Fruit fly (Drosophila melanogaster): ENCODE results near the gene Cpr65Ax2.

Cpr65Ax2 gene

DNA sequence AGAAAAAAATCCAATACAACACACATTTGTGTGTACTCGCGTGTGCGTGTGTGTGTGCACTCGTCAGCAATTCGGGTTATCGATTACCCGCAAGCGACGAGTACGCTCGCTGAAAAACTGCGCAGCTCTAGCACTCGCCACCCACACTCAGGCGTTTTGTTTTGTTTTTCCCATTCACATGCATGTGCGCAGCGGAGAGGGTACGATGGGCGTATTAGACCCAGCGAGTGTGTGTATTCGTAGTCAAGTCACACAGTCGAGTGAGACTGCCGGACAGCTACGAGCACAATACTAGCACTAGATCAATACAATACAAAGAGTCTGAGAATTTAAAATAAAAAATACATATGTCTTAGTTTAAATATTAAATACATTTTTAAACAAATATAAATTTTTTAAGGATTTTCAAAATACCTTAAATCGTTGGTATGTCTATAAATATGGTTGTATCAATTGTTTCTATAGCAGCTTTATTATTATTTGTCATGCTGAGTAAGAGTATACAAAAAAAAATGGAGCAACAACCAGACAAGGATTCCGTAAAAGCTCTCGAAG is 34.3 kb upstream of the Cpr65Ax2 start, which contains the start of the genes D19B and CG43293 (continued):
- TF ChIP-seq CG11695 (GFP tag; IDR thresholded peaks at IDR 0.05) (peak; percentile 90), CG5180 (GFP tag; optimal IDR thresholded peaks at IDR 0.05) (no peak), CG34422 (GFP tag; IDR thresholded peaks at IDR 0.05) (peak; percentile 94), kni (GFP tag; optimal IDR thresholded peaks at IDR 0.05) (no peak), CG2129 (GFP tag; IDR thresholded peaks at IDR 0.05; ENCODE audit: partially characterized antibody) (0 out of 2 replicates have a peak, but pooled peaks have one; percentile 15), croc (GFP tag; conservative IDR thresholded peaks at IDR 0.05) (peak; percentile 61; the same call in 2 of the 3 replicates), Rfx (GFP tag; IDR thresholded peaks at IDR 0.05) (peak; percentile 97), CG12659 (GFP tag; optimal IDR thresholded peaks at IDR 0.05) (peak; percentile 95), btn (GFP tag; optimal IDR thresholded peaks at IDR 0.05) (peak; percentile 67), CG9932 (GFP tag; IDR thresholded peaks at IDR 0.05) (peak; percentile 95), bowl (GFP tag; IDR thresholded peaks at IDR 0.05) (peak; percentile 88), chif (GFP tag; optimal IDR thresholded peaks at IDR 0.05) (peak; percentile 80 to 87), Nf-YB (GFP tag; optimal IDR thresholded peaks at IDR 0.05) (peak; percentile 69), Atf-2 (GFP tag; optimal IDR thresholded peaks at IDR 0.05) (peak; percentile 73), odd (GFP tag; optimal IDR thresholded peaks at IDR 0.05) (no peak), CG18262 (tag; optimal IDR thresholded peaks at IDR 0.05) (peak; percentile 85), sd (tag; optimal IDR thresholded peaks at IDR 0.05) (peak; percentile 75), CTCF (GFP tag; optimal IDR thresholded peaks at IDR 0.05) (no peak), CG12071 (GFP tag; optimal IDR thresholded peaks at IDR 0.05) (peak; percentile 88), Opbp (GFP tag; IDR thresholded peaks at IDR 0.05; ENCODE audit: partially characterized antibody) (peak; percentile 77; the same call in 2 of the 3 replicates), sna (GFP tag; IDR thresholded peaks at IDR 0.05; ENCODE audit: partially characterized antibody) (peak; percentile 54; the same call in 1 of the 2 replicates), p53 (GFP tag; optimal IDR thresholded peaks at IDR 0.05) (peak; percentile 81), CG3995 (GFP tag; optimal IDR thresholded peaks at IDR 0.05) (peak; percentile 33), CG13123 (GFP tag; optimal IDR thresholded peaks at IDR 0.05) (peak; percentile 72), CG31388 (GFP tag; optimal IDR thresholded peaks at IDR 0.05) (peak; percentile 66), CG10267 (tag; optimal IDR thresholded peaks at IDR 0.05) (peak; percentile 82), CG4424 (GFP tag; optimal IDR thresholded peaks at IDR 0.05) (peak; percentile 88), Awh (GFP tag; IDR thresholded peaks at IDR 0.05) (peak; percentile 93), her (GFP tag; optimal IDR thresholded peaks at IDR 0.05) (peak; percentile 88), Doc3 (GFP tag; IDR thresholded peaks at IDR 0.05; ENCODE audit: partially characterized antibody) (no peak), CG7839 (tag; optimal IDR thresholded peaks at IDR 0.05) (peak; percentile 88), Spps (tag; optimal IDR thresholded peaks at IDR 0.05) (peak; percentile 74), jigr1 (GFP tag; IDR thresholded peaks at IDR 0.05) (0 out of 3 replicates have a peak, but pooled peaks have one; percentile 24), CG12104 (GFP tag; optimal IDR thresholded peaks at IDR 0.05) (peak; percentile 74), az2 (GFP tag; optimal IDR thresholded peaks at IDR 0.05) (peak; percentile 94), cas (GFP tag; IDR thresholded peaks at IDR 0.05) (peak; percentile 81), Sox102F (GFP tag; optimal IDR thresholded peaks at IDR 0.05) (peak; percentile 89), amos (GFP tag; IDR thresholded peaks at IDR 0.05; ENCODE audit: partially characterized antibody) (peak; percentile 55; the same call in 1 of the 2 replicates), CG14050 (GFP tag; IDR thresholded peaks at IDR 0.05) (peak; percentile 82), caup (GFP tag; optimal IDR thresholded peaks at IDR 0.05; ENCODE audit: severe bottlenecking) (peak; percentile 88), CG8359 (GFP tag; optimal IDR thresholded peaks at IDR 0.05; ENCODE audit: borderline replicate concordance) (peak; percentile 25), PHDP (tag; optimal IDR thresholded peaks at IDR 0.05) (peak; percentile 88), dpn (GFP tag; optimal IDR thresholded peaks at IDR 0.05) (peak; percentile 92 to 93), CG14441 (GFP tag; IDR thresholded peaks at IDR 0.05) (peak; percentile 93), D19B (GFP tag; optimal IDR thresholded peaks at IDR 0.05) (peak; percentile 100), pnt (GFP tag; optimal IDR thresholded peaks at IDR 0.05) (peak; percentile 83), ac (GFP tag; optimal IDR thresholded peaks at IDR 0.05) (peak; percentile 28), CG15514 (GFP tag; optimal IDR thresholded peaks at IDR 0.05) (peak; percentile 85), Gsc (GFP tag; IDR thresholded peaks at IDR 0.05) (no peak)
